Fruit fly (Drosophila melanogaster) whole organism, embryonic: Measurements from ENCODE around the gene CG2794.

Experiments
- ATbp ChIP-seq: fragments of 200-800 bp; sonication (Bioruptor generic); optimal IDR thresholded peaks from 2 replicates; lab custom pipeline; 2017; ENCODE audit warnings: missing biosample characterization, mild to moderate bottlenecking, missing genetic modification characterization, missing genetic modification reagents
- Atf-2 ChIP-seq: fragments of 200-800 bp; sonication (Bioruptor generic); optimal IDR thresholded peaks from 2 replicates; lab custom pipeline; 2016; ENCODE audit warnings: missing biosample characterization, missing genetic modification characterization
- Blimp-1 ChIP-seq: fragments of 200-800 bp; sonication (Bioruptor generic); optimal IDR thresholded peaks from 3 replicates; lab custom pipeline; 2018; ENCODE audit warnings: missing biosample characterization, missing genetic modification characterization, mild to moderate bottlenecking, moderate library complexity, missing genetic modification reagents
- CG10274 ChIP-seq: fragments of 200-800 bp; sonication (Bioruptor generic); optimal IDR thresholded peaks from 3 replicates; lab custom pipeline; 2017; ENCODE audit warnings: missing biosample characterization, mild to moderate bottlenecking, missing genetic modification characterization
- CG11093 ChIP-seq: fragments of 200-800 bp; sonication (Bioruptor generic); IDR thresholded peaks from 3 replicates; pipeline ENCODE4 v1.3.6; 2022; ENCODE audit warnings: missing biosample characterization, missing genetic modification characterization
- CG11723 ChIP-seq: fragments of 200-800 bp; sonication (Bioruptor generic); optimal IDR thresholded peaks from 2 replicates; lab custom pipeline; 2017; ENCODE audit warnings: missing biosample characterization, mild to moderate bottlenecking, missing genetic modification characterization
- CG14014 ChIP-seq: fragments of 200-800 bp; sonication (Bioruptor generic); IDR thresholded peaks from 2 replicates; pipeline ENCODE4 v1.3.6; 2022; ENCODE audit warnings: missing biosample characterization, missing genetic modification characterization
- CG14441 ChIP-seq: fragments of 200-800 bp; sonication (Bioruptor generic); IDR thresholded peaks from 2 replicates; pipeline ENCODE4 v1.3.6; 2022; ENCODE audit warnings: missing biosample characterization, missing genetic modification characterization
- CG15479 ChIP-seq: fragments of 200-800 bp; sonication (Bioruptor generic); optimal IDR thresholded peaks from 3 replicates; lab custom pipeline; 2019; ENCODE audit warnings: missing biosample characterization, mild to moderate bottlenecking, missing genetic modification characterization, moderate library complexity
- CG15514 ChIP-seq: fragments of 200-800 bp; sonication (Bioruptor generic); optimal IDR thresholded peaks from 3 replicates; lab custom pipeline; 2017; ENCODE audit warnings: missing biosample characterization, missing genetic modification characterization, mild to moderate bottlenecking, moderate library complexity, missing genetic modification reagents
- CG1603 ChIP-seq: fragments of 200-800 bp; sonication (Bioruptor generic); optimal IDR thresholded peaks from 2 replicates; lab custom pipeline; 2019; ENCODE audit warnings: missing biosample characterization, mild to moderate bottlenecking, missing genetic modification characterization, moderate library complexity
- CG17328 ChIP-seq: fragments of 200-800 bp; sonication (Bioruptor generic); IDR thresholded peaks from 2 replicates; pipeline ENCODE4 v1.3.6; 2022; ENCODE audit warnings: missing biosample characterization, missing genetic modification characterization
- CG17912 ChIP-seq: fragments of 200-800 bp; sonication (Bioruptor generic); optimal IDR thresholded peaks from 2 replicates; lab custom pipeline; 2018; ENCODE audit warnings: missing biosample characterization, mild to moderate bottlenecking, missing genetic modification characterization
- CG18619 ChIP-seq: fragments of 200-800 bp; sonication (Bioruptor generic); optimal IDR thresholded peaks from 3 replicates; lab custom pipeline; 2017; ENCODE audit warnings: missing biosample characterization, mild to moderate bottlenecking, missing genetic modification characterization
- CG32532 ChIP-seq: fragments of 200-800 bp; sonication (Bioruptor generic); IDR thresholded peaks from 2 replicates; pipeline ENCODE4 v1.3.6; 2022; ENCODE audit warnings: missing biosample characterization, missing genetic modification characterization
- CG4617 ChIP-seq: fragments of 200-800 bp; sonication (Bioruptor generic); optimal IDR thresholded peaks from 3 replicates; lab custom pipeline; 2016; ENCODE audit warnings: missing biosample characterization, missing genetic modification characterization, borderline replicate concordance
- CG6254 ChIP-seq: fragments of 200-800 bp; sonication (Bioruptor generic); optimal IDR thresholded peaks from 3 replicates; lab custom pipeline; 2017; ENCODE audit warnings: mild to moderate bottlenecking, missing biosample characterization, missing genetic modification reagents, missing genetic modification characterization
- CG6654 ChIP-seq: fragments of 200-800 bp; sonication (Bioruptor generic); optimal IDR thresholded peaks from 2 replicates; lab custom pipeline; 2017; ENCODE audit warnings: missing biosample characterization, mild to moderate bottlenecking, missing genetic modification characterization
- CG6791 ChIP-seq: fragments of 200-800 bp; sonication (Bioruptor generic); IDR thresholded peaks from 3 replicates; pipeline ENCODE4 v1.3.6; 2022; ENCODE audit warnings: missing biosample characterization, missing genetic modification characterization; ENCODE audit not compliant: partially characterized antibody
- CG7271 ChIP-seq: fragments of 200-800 bp; sonication (Bioruptor generic); optimal IDR thresholded peaks from 2 replicates; lab custom pipeline; 2018; ENCODE audit warnings: missing biosample characterization, mild to moderate bottlenecking, missing genetic modification characterization, moderate library complexity
- CG9876 ChIP-seq: fragments of 200-800 bp; sonication (Bioruptor generic); optimal IDR thresholded peaks from 2 replicates; lab custom pipeline; 2016; ENCODE audit warnings: missing biosample characterization, missing genetic modification characterization
- Dfd ChIP-seq, 2 experiments: fragments of >200 bp; optimal IDR thresholded peaks; 2 replicates each; lab custom pipeline; 2017; ENCODE audit warnings: missing biosample characterization in 2 of 2, missing genetic modification characterization in 2 of 2
- E2f1 ChIP-seq: fragments of 200-800 bp; sonication (Bioruptor generic); IDR thresholded peaks from 2 replicates; pipeline ENCODE4 v1.3.6; 2022; ENCODE audit warnings: missing biosample characterization, missing genetic modification characterization
- Fer2 ChIP-seq: fragments of 200-800 bp; sonication (Bioruptor generic); optimal IDR thresholded peaks from 2 replicates; lab custom pipeline; 2018; ENCODE audit warnings: missing biosample characterization, mild to moderate bottlenecking, missing genetic modification characterization, moderate library complexity
- Gug ChIP-seq: fragments of 200-800 bp; sonication (Bioruptor generic); IDR thresholded peaks from 4 replicates; pipeline ENCODE4 v1.3.6; 2022; ENCODE audit warnings: missing biosample characterization, missing genetic modification characterization
- HHEX ChIP-seq: fragments of 200-800 bp; sonication (Bioruptor generic); optimal IDR thresholded peaks from 3 replicates; lab custom pipeline; 2017; ENCODE audit warnings: missing biosample characterization, mild to moderate bottlenecking, missing genetic modification characterization, missing genetic modification reagents
- Hr51 ChIP-seq, 2 experiments: fragments of 200-800 bp; sonication (Bioruptor generic); optimal IDR thresholded peaks; 2 replicates in 1 of 2; 3 replicates in 1 of 2; lab custom pipeline; 2016 to 2018; ENCODE audit warnings: missing biosample characterization in 2 of 2, missing genetic modification characterization in 2 of 2, mild to moderate bottlenecking in 1 of 2, moderate library complexity in 1 of 2
- Oaz ChIP-seq: fragments of 200-800 bp; sonication (Bioruptor generic); IDR thresholded peaks from 2 replicates; pipeline ENCODE4 v1.3.6; 2022; ENCODE audit warnings: missing biosample characterization, missing genetic modification characterization
- Ptx1 ChIP-seq: fragments of 200-800 bp; sonication (Bioruptor generic); IDR thresholded peaks from 2 replicates; pipeline ENCODE4 v1.3.6; 2022; ENCODE audit warnings: missing biosample characterization, missing genetic modification characterization
- Sry-δ ChIP-seq: fragments of 200-800 bp; sonication (Bioruptor generic); optimal IDR thresholded peaks from 2 replicates; lab custom pipeline; 2016; ENCODE audit warnings: missing biosample characterization, missing genetic modification characterization
- Taf1 ChIP-seq: fragments of 200-800 bp; sonication (Bioruptor generic); IDR thresholded peaks from 2 replicates; pipeline ENCODE4 v1.3.6; 2022; ENCODE audit warnings: missing biosample characterization, missing genetic modification characterization
- bigmax ChIP-seq: fragments of 200-800 bp; sonication (Bioruptor generic); optimal IDR thresholded peaks from 2 replicates; lab custom pipeline; 2018; ENCODE audit warnings: missing biosample characterization, mild to moderate bottlenecking, missing genetic modification characterization
- br ChIP-seq: fragments of >200 bp; optimal IDR thresholded peaks from 2 replicates; lab custom pipeline; 2017
- chinmo ChIP-seq: fragments of 200-800 bp; sonication (Bioruptor generic); IDR thresholded peaks from 4 replicates; pipeline ENCODE4 v1.3.6; 2022; ENCODE audit warnings: missing biosample characterization, missing genetic modification characterization; ENCODE audit not compliant: partially characterized antibody
- crol ChIP-seq: fragments of 200-800 bp; sonication (Bioruptor generic); IDR thresholded peaks from 2 replicates; pipeline ENCODE4 v1.3.6; 2022; ENCODE audit warnings: missing biosample characterization, missing genetic modification characterization
- gfzf ChIP-seq: fragments of 200-800 bp; sonication (Bioruptor generic); optimal IDR thresholded peaks from 2 replicates; lab custom pipeline; 2016; ENCODE audit warnings: missing biosample characterization, mild to moderate bottlenecking, missing genetic modification characterization, moderate library complexity
- insv ChIP-seq, 2 experiments: fragments of 200-800 bp; sonication (Bioruptor generic); optimal IDR thresholded peaks; 3 replicates each; lab custom pipeline; 2016 to 2018; ENCODE audit warnings: missing biosample characterization in 2 of 2, missing genetic modification characterization in 2 of 2
- lbe ChIP-seq: fragments of 200-800 bp; sonication (Bioruptor generic); optimal IDR thresholded peaks from 2 replicates; lab custom pipeline; 2016; ENCODE audit warnings: missing biosample characterization, mild to moderate bottlenecking, missing genetic modification characterization
- pb ChIP-seq: fragments of 200-800 bp; sonication (Bioruptor generic); optimal IDR thresholded peaks from 3 replicates; lab custom pipeline; 2016; ENCODE audit warnings: missing biosample characterization, missing genetic modification characterization
- peb ChIP-seq: fragments of 200-800 bp; sonication (Bioruptor generic); IDR thresholded peaks from 2 replicates; pipeline ENCODE4 v1.3.6; 2022; ENCODE audit warnings: missing biosample characterization, missing genetic modification characterization
- pfk ChIP-seq: fragments of 200-800 bp; sonication (Bioruptor generic); optimal IDR thresholded peaks from 2 replicates; lab custom pipeline; 2018; ENCODE audit warnings: missing biosample characterization, mild to moderate bottlenecking, missing genetic modification characterization, moderate library complexity
- pnt ChIP-seq: fragments of 200-800 bp; sonication (Bioruptor generic); optimal IDR thresholded peaks from 3 replicates; lab custom pipeline; 2016; ENCODE audit warnings: missing biosample characterization, missing genetic modification characterization
- rib ChIP-seq: fragments of 200-800 bp; sonication (Bioruptor generic); IDR thresholded peaks from 2 replicates; pipeline ENCODE4 v1.3.6; 2022; ENCODE audit warnings: missing biosample characterization, missing genetic modification characterization
- sima ChIP-seq: fragments of 200-800 bp; sonication (Bioruptor generic); optimal IDR thresholded peaks from 2 replicates; lab custom pipeline; 2016; ENCODE audit warnings: missing biosample characterization, missing genetic modification characterization
- sqz ChIP-seq: fragments of 200-800 bp; sonication (Bioruptor generic); optimal IDR thresholded peaks from 3 replicates; lab custom pipeline; 2018; ENCODE audit warnings: missing biosample characterization, mild to moderate bottlenecking, missing genetic modification characterization
- sr ChIP-seq: fragments of 200-800 bp; sonication (Bioruptor generic); IDR thresholded peaks from 3 replicates; pipeline ENCODE4 v1.3.6; 2022; ENCODE audit warnings: missing biosample characterization, missing genetic modification characterization
- tap ChIP-seq: fragments of 200-800 bp; optimal IDR thresholded peaks from 3 replicates; lab custom pipeline; 2019; ENCODE audit warnings: missing biosample characterization, mild to moderate bottlenecking, missing genetic modification characterization, moderate library complexity
- trem ChIP-seq: fragments of 200-800 bp; optimal IDR thresholded peaks from 3 replicates; lab custom pipeline; 2019; ENCODE audit warnings: missing biosample characterization, mild to moderate bottlenecking, missing genetic modification characterization, moderate library complexity
- wdn ChIP-seq: fragments of 200-800 bp; sonication (Bioruptor generic); IDR thresholded peaks from 2 replicates; pipeline ENCODE4 v1.3.6; 2022; ENCODE audit warnings: missing biosample characterization, missing genetic modification characterization
- yki ChIP-seq: fragments of >200 bp; optimal IDR thresholded peaks from 3 replicates; lab custom pipeline; 2018

The CG2794 gene

DNA sequence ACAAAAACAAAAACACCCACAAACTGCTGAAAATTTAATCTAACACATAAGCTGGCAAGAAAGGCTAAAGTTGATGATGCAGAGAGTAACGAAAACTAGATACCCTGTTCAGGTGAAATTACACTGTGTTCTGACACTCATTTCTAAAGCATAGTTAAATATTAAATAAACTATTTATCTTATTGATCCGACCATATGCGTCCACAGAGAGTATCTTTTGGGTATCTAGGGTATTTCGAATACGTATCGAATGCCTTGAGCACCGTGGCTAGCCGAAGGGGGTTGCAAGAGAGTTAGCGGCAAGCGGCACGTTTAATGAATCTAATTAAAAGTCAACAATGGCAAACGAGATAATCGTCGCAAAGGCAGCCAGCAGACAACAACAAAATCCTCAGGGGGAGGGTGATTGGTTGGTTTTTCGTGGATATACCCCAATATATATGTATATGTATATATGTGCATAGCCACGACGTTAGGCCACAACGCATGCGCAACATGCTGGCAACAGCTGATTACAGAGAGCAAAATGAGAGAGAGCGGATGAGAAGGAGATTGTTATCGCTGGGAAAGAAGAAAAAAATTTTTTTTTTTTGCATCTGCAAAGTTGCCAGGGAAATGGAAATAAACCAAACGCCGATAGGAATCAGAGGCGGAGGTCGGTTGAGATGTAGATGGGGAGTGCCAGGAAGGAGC is 41.9 kb upstream of the CG2794 start (continued):
- TF ChIP-seq Blimp-1 (GFP tag; lab: Kevin White, UChicago): peak; percentile 84
- no peak for TF ChIP-seq chinmo (GFP tag; lab: Robert Waterston, UW)
- peak; percentile 89 for TF ChIP-seq CG14441 (GFP tag; lab: Robert Waterston, UW)
- peak; percentile 65 for TF ChIP-seq peb (GFP tag; lab: Robert Waterston, UW)
- no peak for TF ChIP-seq sima (GFP tag; lab: Kevin White, UChicago)
- no peak for TF ChIP-seq gfzf (GFP tag; lab: Kevin White, UChicago)
- peak; percentile 79; the same call in 3 of the 4 replicates for TF ChIP-seq Gug
- no peak for TF ChIP-seq wdn
- no peak for TF ChIP-seq CG7271 (tag; lab: Kevin White, UChicago)
- TF ChIP-seq CG18619 (GFP tag; lab: Kevin White, UChicago): peak; percentile 36
- peak; percentile 65 for TF ChIP-seq Oaz (GFP tag; lab: Robert Waterston, UW)
- TF ChIP-seq CG17912 (GFP tag; lab: Kevin White, UChicago): no peak
- TF ChIP-seq crol (GFP tag; lab: Robert Waterston, UW): peak; percentile 76
- peak; percentile 35 for TF ChIP-seq CG15514 (GFP tag; lab: Kevin White, UChicago)
- peak; percentile 84 for TF ChIP-seq CG17328 (GFP tag; lab: Robert Waterston, UW)
- TF ChIP-seq CG10274 (GFP tag; lab: Kevin White, UChicago): peak; percentile 71
- no peak for TF ChIP-seq br (lab: Kevin White, UChicago)
- TF ChIP-seq sr (GFP tag; lab: Robert Waterston, UW): peak; percentile 71; the same call in 1 of the 3 replicates
- TF ChIP-seq CG4617: peak; percentile 7
- no peak for TF ChIP-seq rib (GFP tag; lab: Robert Waterston, UW)
- TF ChIP-seq CG6654 (GFP tag; lab: Kevin White, UChicago): peak; percentile 66
- peak; percentile 80 for TF ChIP-seq tap (tag; lab: Kevin White, UChicago)
- no peak for TF ChIP-seq lbe (GFP tag; lab: Kevin White, UChicago)
- TF ChIP-seq CG11093: peak; percentile 75; the same call in 2 of the 3 replicates
- peak; percentile 65 for TF ChIP-seq CG32532
- TF ChIP-seq CG1603 (tag; lab: Kevin White, UChicago): peak; percentile 95
- peak; percentile 48 for TF ChIP-seq pnt
- TF ChIP-seq CG15479: peak; percentile 93
- TF ChIP-seq trem: peak; percentile 85
- TF ChIP-seq CG14014: peak; percentile 68
- peak; percentile 34 for TF ChIP-seq Atf-2 (GFP tag; lab: Kevin White, UChicago)
- TF ChIP-seq Ptx1 (GFP tag; lab: Robert Waterston, UW): peak; percentile 86
- TF ChIP-seq Fer2 (tag; lab: Kevin White, UChicago): no peak
- TF ChIP-seq Dfd (GFP tag; optimal IDR thresholded peaks at IDR 0.05; lab: Kevin White, UChicago): no peak
- peak; percentile 45 to 71 for TF ChIP-seq Hr51 (GFP tag; optimal IDR thresholded peaks at IDR 0.05; lab: Kevin White, UChicago)
- TF ChIP-seq CG6791: no peak
- no peak for TF ChIP-seq Sry-δ
- peak; percentile 77 for TF ChIP-seq CG6254 (GFP tag; lab: Kevin White, UChicago)
- TF ChIP-seq ATbp (GFP tag; lab: Kevin White, UChicago): peak; percentile 80
- TF ChIP-seq E2f1 (GFP tag; lab: Robert Waterston, UW): peak; percentile 86
- no peak for TF ChIP-seq yki (lab: Kevin White, UChicago)
- TF ChIP-seq sqz (GFP tag; lab: Kevin White, UChicago): no peak
- TF ChIP-seq HHEX (GFP tag; lab: Kevin White, UChicago): peak; percentile 71
- no peak for TF ChIP-seq Taf1 (GFP tag; lab: Robert Waterston, UW)
- no peak for TF ChIP-seq insv (GFP tag; optimal IDR thresholded peaks at IDR 0.05; lab: Kevin White, UChicago)
- no peak for TF ChIP-seq CG9876
- TF ChIP-seq pfk (GFP tag; lab: Kevin White, UChicago): no peak
- no peak for TF ChIP-seq pb (GFP tag; lab: Kevin White, UChicago)
- TF ChIP-seq bigmax (GFP tag; lab: Kevin White, UChicago): no peak
- TF ChIP-seq CG11723 (GFP tag; lab: Kevin White, UChicago): peak; percentile 33
